Fruit fly (Drosophila melanogaster): ENCODE measurements around the gene Mkk4.

DNA sequence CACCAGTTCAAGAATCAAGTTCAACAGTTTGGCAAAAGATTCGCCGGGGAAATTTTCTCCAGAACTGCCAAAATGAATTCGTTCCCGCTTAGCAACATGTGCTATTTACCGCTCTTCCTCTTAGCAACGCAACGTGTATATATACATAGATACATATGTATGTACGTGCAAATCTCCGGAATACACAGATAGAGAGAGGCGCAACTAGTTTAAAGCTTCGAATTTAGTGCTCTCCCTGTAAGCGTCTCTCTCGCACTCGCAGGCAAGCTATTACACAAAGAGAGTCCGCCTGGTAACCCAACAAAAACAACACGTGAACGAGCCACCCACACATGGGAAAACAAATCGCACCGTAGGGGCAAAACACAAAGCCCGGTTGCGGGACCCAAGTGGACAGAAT is 8.1 kb upstream of the Mkk4 start:
- TF ChIP-seq ttk (optimal IDR thresholded peaks at IDR 0.05) = no peak
- TF ChIP-seq Myc (optimal IDR thresholded peaks at IDR 0.05) = no peak
- TF ChIP-seq insv (optimal IDR thresholded peaks at IDR 0.05) = no peak
- TF ChIP-seq psq (optimal IDR thresholded peaks at IDR 0.05) = no peak
- no peak for TF ChIP-seq h (optimal IDR thresholded peaks at IDR 0.05)

All from Kc167 (cell line).